Worm (Caenorhabditis elegans): ENCODE measurements around the gene Y41D4A.4.

DNA sequence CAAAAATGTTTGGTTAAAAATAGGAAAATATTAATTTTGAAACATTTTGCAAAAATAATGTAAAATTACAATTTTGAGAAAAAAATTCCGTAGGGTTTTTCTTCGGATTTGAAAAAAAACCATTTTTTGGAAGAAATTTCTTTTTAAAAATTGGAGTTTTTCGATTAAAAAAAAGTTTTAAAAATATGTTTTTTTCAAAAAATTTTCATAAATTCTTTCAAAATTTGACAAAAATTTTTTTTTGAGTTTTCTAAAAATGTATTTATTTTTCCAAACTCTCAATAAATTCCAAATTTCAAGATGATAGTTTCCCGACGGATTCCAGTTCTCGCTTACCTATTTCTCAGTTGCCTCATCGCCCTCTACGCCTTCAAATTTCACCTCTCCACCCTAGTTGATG lies 46.2 kb upstream of the Y41D4A.4 start, which contains the start of gene bus-2:
- TF ChIP-seq daf-19 (GFP tag; conservative IDR thresholded peaks at IDR 0.05), result no peak
- TF ChIP-seq pha-4 (GFP tag; IDR thresholded peaks at IDR 0.05), result no peak
- no peak for TF ChIP-seq pha-4 (tag; optimal IDR thresholded peaks at IDR 0.05)
- no peak for TF ChIP-seq fos-1 (tag; optimal IDR thresholded peaks at IDR 0.05)
- no peak for TF ChIP-seq unc-62 (GFP tag; optimal IDR thresholded peaks at IDR 0.05 in 1 of 2)
- TF ChIP-seq unc-62 (tag; optimal IDR thresholded peaks at IDR 0.05), result no peak
- TF ChIP-seq ceh-28 (tag; optimal IDR thresholded peaks at IDR 0.05), result no peak
- TF ChIP-seq lin-15B (tag; optimal IDR thresholded peaks at IDR 0.05), result no peak
- no peak for TF ChIP-seq ceh-20 (GFP tag; IDR thresholded peaks at IDR 0.05)
- TF ChIP-seq ces-1 (GFP tag; optimal IDR thresholded peaks at IDR 0.05), result no peak
